Fruit fly (Drosophila melanogaster): ENCODE results near the gene nuf.

dm6 chr3L:14172174-14172940 is 18.3 kb upstream of the nuf start:
- TF ChIP-seq CG8301 (tag; optimal IDR thresholded peaks at IDR 0.05) (no peak), CG10348 (GFP tag; IDR thresholded peaks at IDR 0.05) (no peak), CG4496 (GFP tag; IDR thresholded peaks at IDR 0.05) (no peak), EcR (GFP tag; optimal IDR thresholded peaks at IDR 0.05) (no peak), CG14655 (GFP tag; optimal IDR thresholded peaks at IDR 0.05) (no peak), CG9948 (tag; optimal IDR thresholded peaks at IDR 0.05) (no peak), Snoo (tag; optimal IDR thresholded peaks at IDR 0.05) (no peak), CG34367 (tag; optimal IDR thresholded peaks at IDR 0.05) (no peak), gl (tag; optimal IDR thresholded peaks at IDR 0.05) (no peak), D1 (tag; optimal IDR thresholded peaks at IDR 0.05) (no peak), rn (GFP tag; IDR thresholded peaks at IDR 0.05) (no peak), CG12605 (GFP tag; IDR thresholded peaks at IDR 0.05) (no peak), CG32121 (GFP tag; IDR thresholded peaks at IDR 0.05) (no peak)
